Fruit fly (Drosophila melanogaster): ENCODE results near the gene bif.

The bif gene

DNA sequence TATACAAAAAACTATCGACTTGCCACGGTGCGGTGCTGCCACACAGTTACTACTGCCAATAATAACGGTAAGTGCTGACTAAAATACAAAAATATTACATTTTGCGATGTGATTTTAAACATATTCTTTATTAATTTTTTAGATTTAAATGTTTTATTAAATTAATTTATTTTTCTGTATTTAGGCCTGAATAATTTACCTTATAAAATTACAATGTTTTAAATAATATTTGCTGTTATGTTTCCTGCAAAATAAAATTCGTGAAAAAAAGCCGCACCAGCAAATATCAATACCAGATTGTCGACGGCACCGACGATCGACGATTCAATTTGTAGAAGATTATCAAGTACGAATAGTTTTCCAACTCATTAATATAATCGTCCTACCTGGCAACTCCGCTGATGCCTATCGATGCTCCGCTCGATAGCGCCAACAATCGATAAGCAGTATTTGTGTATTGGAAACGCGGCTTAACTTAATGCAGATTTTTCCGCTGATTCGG, at the start of gene bif, which contains the start of gene Vlet:
Gene bif (plus strand): TSS at position 432 of the 502 bp plus-strand sequence.
Gene Vlet (minus strand): TSS at position 51 of the 502 bp plus-strand sequence.
- TF ChIP-seq Myc (optimal IDR thresholded peaks at IDR 0.05) (no peak), psq (optimal IDR thresholded peaks at IDR 0.05) (no peak)

DNA sequence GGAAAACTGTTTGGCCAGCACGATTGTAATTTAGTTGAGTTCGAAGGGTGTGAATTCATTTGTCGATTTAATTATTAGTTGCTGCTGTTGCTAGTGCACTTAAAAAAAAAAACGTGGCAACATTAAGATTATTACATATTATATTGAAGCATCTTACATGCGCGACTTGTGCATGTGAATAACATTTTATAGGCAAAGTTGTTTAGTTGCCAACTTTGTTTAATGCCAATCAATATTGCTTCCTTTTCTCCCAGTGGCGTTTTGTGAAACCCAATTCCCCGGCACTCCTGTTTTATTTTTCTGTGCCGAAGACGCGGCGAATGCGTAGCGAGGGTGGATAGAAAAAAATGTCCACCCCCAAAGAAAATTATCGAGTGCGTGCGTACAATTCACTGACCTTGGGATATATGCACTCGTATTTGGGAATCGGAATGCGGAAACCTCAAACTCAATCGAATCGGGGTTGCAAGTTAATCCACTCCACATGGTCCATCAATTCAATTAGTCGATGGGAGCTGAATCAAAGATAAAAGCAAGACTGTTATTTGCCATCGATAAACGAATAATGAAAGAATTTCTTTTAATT, 49.7 kb upstream of the bif start:
- TF ChIP-seq psq (optimal IDR thresholded peaks at IDR 0.05) (no peak), ttk (optimal IDR thresholded peaks at IDR 0.05) (no peak), Sin3A (optimal IDR thresholded peaks at IDR 0.05) (no peak), Myc (optimal IDR thresholded peaks at IDR 0.05) (no peak), insv (optimal IDR thresholded peaks at IDR 0.05) (no peak), h (optimal IDR thresholded peaks at IDR 0.05) (no peak)

DNA sequence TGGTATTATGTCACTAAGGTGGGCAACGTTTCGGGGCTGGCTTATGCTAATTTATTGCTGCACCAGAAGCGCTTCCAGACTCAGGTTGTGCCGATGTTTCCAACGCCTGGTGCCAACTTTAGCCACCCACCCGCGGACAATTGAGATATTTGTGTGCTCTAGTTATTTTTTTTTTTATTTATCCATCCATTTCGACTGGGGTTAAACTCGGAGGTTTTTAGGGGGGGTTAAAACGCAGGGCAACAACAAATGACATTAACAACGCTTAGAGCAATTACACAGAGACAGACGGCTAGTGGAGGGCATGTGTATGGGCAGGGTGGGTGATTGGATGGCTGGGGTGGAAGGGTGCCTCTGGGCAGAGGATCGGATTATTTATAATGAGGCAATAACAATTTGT, 47.1 kb upstream of the bif start:
- no peak for TF ChIP-seq ttk (optimal IDR thresholded peaks at IDR 0.05)
- TF ChIP-seq Myc (optimal IDR thresholded peaks at IDR 0.05) = no peak
- no peak for TF ChIP-seq h (optimal IDR thresholded peaks at IDR 0.05)
- TF ChIP-seq psq (optimal IDR thresholded peaks at IDR 0.05) = no peak
- no peak for TF ChIP-seq insv (optimal IDR thresholded peaks at IDR 0.05)
- no peak for TF ChIP-seq Sin3A (optimal IDR thresholded peaks at IDR 0.05)

DNA sequence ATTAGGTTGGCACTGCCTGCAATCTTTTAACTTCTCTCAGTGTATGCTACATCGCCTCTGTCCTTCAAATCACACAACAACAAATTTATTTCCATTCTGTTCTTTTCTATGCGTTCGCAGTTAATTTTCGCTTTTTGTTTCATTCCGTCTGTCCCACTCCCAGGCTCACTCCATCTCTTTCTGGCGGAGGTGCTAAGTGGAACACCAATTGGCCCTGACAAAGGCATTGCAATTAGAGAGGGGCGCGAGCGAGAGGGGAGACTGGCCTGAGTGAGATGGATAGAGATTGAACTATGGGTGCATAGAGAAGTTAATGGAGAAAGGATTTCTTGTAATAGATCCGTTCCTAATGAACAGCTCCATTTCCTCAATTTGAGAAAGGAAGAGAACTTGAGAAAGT, 38.3 kb upstream of the bif start:
- TF ChIP-seq psq (optimal IDR thresholded peaks at IDR 0.05) (no peak), h (optimal IDR thresholded peaks at IDR 0.05) (no peak), Sin3A (optimal IDR thresholded peaks at IDR 0.05) (no peak), Myc (optimal IDR thresholded peaks at IDR 0.05) (no peak)

DNA sequence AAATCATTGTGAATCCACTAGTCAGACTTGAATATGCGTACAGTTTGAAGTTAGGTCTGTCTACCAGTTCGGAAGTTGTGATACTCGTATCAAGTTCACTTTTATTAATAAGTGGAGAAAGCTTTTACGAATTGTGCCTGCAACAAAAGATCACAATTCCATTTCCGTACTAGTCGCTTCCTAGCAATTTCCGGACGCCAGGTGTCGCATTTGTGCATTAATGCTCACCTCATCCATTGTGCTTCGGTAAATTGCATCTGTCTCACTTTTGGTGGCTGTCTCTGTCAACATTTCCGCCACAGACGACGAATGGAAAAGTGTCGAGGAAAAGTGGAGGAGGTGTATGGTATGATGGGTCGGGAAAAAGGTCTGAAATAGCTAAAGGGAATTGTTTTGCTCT, 35.5 kb upstream of the bif start:
- TF ChIP-seq Sin3A (optimal IDR thresholded peaks at IDR 0.05) = no peak
- no peak for TF ChIP-seq psq (optimal IDR thresholded peaks at IDR 0.05)
- TF ChIP-seq insv (optimal IDR thresholded peaks at IDR 0.05) = no peak
- TF ChIP-seq Myc (optimal IDR thresholded peaks at IDR 0.05) = no peak
- TF ChIP-seq ttk (optimal IDR thresholded peaks at IDR 0.05) = no peak
- TF ChIP-seq h (optimal IDR thresholded peaks at IDR 0.05) = no peak

DNA sequence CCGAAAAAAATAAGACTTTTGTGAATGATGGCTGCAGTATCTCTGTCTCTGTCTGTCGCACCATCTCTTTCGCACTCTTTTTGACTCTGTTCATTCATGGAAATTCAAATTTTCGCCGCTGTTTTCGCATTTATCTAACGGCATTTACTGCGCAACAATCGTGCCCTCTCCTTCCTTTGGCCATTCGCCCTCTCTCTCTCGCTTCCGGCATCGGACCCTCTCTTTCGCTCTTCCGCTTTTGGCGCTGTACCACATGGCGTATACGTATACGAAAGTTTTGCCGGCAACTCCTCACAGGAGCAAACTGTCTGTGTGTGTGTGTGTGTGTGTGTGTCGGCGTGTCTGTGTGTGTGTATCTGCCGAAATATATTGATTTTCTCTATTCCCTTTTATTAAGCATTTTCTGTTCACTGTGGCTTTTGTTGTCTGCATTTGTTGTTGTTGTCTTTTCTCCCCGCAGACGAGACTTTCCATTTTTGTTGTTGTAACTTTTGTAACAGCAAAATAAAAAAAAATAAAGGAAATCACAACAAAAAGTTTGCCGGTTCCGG, 34.2 kb upstream of the bif start:
- TF ChIP-seq Sin3A (optimal IDR thresholded peaks at IDR 0.05) (no peak), ttk (optimal IDR thresholded peaks at IDR 0.05) (no peak)

DNA sequence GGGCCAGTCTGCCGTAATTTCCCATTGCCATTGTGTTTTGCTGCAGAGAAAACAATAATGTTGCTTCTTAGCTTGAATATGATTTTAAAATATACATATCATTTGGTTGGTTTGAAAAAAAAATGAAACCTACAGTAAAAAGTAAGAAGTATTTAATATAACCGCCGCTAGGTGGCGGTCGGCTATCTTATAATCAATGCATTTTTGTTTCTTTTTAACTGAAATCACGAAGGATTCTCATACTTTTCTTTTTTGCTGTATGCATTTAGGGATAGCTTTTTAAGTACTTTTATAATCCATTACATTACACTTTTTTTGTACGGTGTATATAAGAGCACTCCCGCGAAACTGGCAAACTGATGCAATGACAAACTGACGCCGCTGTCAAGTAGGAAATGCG, 27.4 kb upstream of the bif start:
- TF ChIP-seq ttk (optimal IDR thresholded peaks at IDR 0.05) (no peak), Sin3A (optimal IDR thresholded peaks at IDR 0.05) (no peak), insv (optimal IDR thresholded peaks at IDR 0.05) (no peak), psq (optimal IDR thresholded peaks at IDR 0.05) (no peak), h (optimal IDR thresholded peaks at IDR 0.05) (no peak), Myc (optimal IDR thresholded peaks at IDR 0.05) (no peak)

DNA sequence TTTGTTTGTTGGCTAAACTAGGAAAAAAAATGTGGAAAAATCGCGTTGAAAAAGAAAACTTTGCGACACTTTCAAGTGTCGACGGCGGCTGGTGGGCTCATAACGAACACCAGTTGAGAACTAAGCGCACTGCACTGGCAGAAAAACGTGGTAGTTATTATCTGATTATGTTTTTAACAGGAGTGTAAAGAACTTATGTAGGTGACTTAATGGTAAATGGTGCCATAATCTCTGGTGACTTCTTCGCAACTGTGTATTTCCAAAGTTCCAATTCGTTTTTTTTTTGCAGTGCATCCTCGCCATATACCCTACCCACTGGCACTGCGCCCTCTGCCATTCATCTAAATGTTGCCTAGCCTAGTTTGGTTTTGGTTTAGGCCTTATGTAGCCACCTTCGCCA, 25.8 kb upstream of the bif start:
- TF ChIP-seq insv (optimal IDR thresholded peaks at IDR 0.05) (no peak), psq (optimal IDR thresholded peaks at IDR 0.05) (no peak), h (optimal IDR thresholded peaks at IDR 0.05) (no peak), Sin3A (optimal IDR thresholded peaks at IDR 0.05) (no peak), ttk (optimal IDR thresholded peaks at IDR 0.05) (no peak), Myc (optimal IDR thresholded peaks at IDR 0.05) (no peak)

DNA sequence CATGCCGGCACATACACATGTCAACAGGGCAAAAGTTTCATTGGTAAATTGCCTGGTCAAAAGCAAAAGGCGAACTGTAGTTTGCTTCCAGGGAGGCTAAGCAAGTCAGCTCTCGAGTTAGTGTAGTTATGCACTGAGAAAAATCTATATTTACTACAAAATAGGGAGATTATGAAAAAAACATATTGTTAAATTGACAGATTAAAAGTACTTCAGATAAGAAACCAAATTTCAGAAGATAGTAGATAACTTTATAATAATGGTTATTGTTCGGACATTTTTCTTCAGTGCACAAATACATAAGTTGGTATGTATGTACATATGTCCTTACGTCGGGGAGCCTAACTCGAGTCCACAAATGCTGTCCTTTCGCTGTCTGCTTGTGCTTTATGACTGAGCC, 21.6 kb upstream of the bif start:
- TF ChIP-seq Sin3A (optimal IDR thresholded peaks at IDR 0.05) (no peak), insv (optimal IDR thresholded peaks at IDR 0.05) (no peak), ttk (optimal IDR thresholded peaks at IDR 0.05) (no peak), Myc (optimal IDR thresholded peaks at IDR 0.05) (no peak), psq (optimal IDR thresholded peaks at IDR 0.05) (no peak), h (optimal IDR thresholded peaks at IDR 0.05) (no peak)

DNA sequence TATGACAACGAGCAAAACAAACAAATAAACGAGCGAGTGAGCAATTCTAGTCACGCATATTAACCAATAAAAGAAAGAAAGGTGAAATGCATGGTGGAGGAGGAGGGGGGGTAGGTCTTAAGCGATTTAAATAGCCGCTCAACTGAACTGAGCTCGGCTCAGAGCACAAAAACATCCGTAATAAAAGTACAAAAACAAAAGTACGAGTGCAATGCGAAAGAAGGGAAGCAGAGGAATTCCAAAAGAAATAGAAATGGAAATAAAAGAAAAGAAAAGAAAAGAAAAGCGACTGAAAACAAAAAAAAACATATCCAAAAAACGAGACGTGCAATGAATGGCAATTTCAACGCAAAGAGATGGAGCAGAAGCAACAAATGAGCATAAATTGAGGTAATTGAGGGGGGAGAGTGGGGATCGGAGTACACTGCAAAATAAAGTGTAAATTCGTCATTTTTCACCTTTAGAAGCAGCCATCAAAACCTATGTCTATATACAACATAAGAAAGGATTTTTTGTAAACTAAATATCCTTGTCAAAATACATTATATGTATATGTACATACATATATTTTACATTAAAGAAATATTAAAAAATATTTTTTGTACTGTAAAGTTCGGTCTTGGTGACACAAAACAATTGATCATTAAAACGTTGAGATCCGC, 20.5 kb upstream of the bif start:
- no peak for TF ChIP-seq insv (optimal IDR thresholded peaks at IDR 0.05)
- TF ChIP-seq Sin3A (optimal IDR thresholded peaks at IDR 0.05) = no peak
- no peak for TF ChIP-seq h (optimal IDR thresholded peaks at IDR 0.05)
- TF ChIP-seq ttk (optimal IDR thresholded peaks at IDR 0.05) = no peak
- TF ChIP-seq Myc (optimal IDR thresholded peaks at IDR 0.05) = no peak

DNA sequence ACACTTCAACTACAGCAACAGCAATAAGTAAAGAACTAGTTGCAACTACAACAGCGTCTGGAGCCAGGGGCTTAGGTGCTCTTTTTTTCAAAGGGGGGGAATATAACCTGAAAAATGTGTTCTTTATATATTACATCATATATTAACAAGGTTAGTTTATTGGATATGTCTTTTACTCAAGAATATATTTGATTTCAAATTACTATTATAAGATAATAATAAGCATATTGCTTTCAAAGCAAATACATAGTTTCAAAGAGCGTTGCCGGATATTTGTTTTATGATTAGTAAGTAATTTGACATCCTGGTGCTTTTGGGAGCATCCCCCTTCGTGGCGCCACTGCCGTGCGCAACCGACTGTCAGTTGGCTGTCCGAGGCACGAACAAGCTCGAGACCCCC, 19.7 kb upstream of the bif start:
- TF ChIP-seq psq (optimal IDR thresholded peaks at IDR 0.05) (no peak), Sin3A (optimal IDR thresholded peaks at IDR 0.05) (no peak)

DNA sequence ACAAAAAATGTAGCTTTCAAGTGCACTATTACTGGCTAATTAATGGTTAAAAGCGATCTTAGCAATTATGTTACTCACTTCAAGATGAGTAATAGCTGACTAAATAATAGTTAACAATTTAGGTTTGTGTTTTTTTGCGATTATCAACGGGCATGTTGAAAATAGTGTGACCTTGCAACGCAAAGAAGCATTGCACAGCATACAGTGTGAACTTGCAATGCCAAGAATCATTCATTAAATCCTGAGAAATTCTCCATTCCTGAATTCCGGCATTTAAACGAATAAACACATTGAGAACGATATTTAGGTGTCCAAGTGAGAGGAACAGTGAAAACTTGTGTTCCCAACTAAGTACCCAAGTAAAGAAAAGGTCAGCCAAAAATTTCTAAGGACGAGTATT, 19.1 kb upstream of the bif start:
- no peak for TF ChIP-seq ttk (optimal IDR thresholded peaks at IDR 0.05)
- no peak for TF ChIP-seq Myc (optimal IDR thresholded peaks at IDR 0.05)
- no peak for TF ChIP-seq h (optimal IDR thresholded peaks at IDR 0.05)
- TF ChIP-seq insv (optimal IDR thresholded peaks at IDR 0.05) = no peak
- TF ChIP-seq Sin3A (optimal IDR thresholded peaks at IDR 0.05) = no peak
- no peak for TF ChIP-seq psq (optimal IDR thresholded peaks at IDR 0.05)

DNA sequence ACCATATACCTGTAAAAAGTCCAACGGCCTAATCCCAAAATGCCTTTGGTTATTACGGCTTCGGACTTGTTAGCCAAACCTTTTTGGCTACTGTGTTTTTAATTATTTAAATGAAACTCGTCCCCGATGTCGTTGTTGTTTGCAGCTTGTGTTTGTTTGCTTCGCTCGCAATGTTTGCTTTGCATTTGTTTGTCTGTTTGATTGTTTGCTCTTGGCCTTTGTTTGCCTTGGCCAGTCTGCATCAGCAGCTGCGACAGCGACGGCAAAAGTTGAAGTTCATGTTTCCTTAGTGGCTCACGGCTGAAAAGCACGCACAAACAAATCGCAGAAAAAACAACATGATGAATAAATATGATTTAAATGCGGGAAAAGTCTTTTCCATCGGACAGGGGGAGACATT, 18.3 kb upstream of the bif start:
- TF ChIP-seq psq (optimal IDR thresholded peaks at IDR 0.05) (no peak), Myc (optimal IDR thresholded peaks at IDR 0.05) (no peak), Sin3A (optimal IDR thresholded peaks at IDR 0.05) (no peak), ttk (optimal IDR thresholded peaks at IDR 0.05) (no peak), h (optimal IDR thresholded peaks at IDR 0.05) (no peak), insv (optimal IDR thresholded peaks at IDR 0.05) (no peak)

All from Kc167 (cell line).